Worm (Caenorhabditis elegans) whole organism, young adult: Measurements from ENCODE around the gene F22F4.5.

ENCODE experiments used
- Y53F4B.3 ChIP-seq: fragments of 200-800 bp; sonication (Bioruptor generic); IDR thresholded peaks from 2 replicates; pipeline ENCODE4 v1.3.6; 2022; ENCODE audit warnings: missing genetic modification reagents, missing genetic modification characterization, missing compliant biosample characterization
- dpl-1 ChIP-seq: fragments of 150-350 bp; optimal IDR thresholded peaks from 2 replicates; lab custom pipeline; 2014; ENCODE audit warnings: missing biosample characterization, missing genetic modification reagents, missing genetic modification characterization
- egl-18 ChIP-seq: fragments of 200-800 bp; sonication (Bioruptor generic); IDR thresholded peaks from 2 replicates; pipeline ENCODE4 v1.3.6; 2022; ENCODE audit warnings: missing genetic modification reagents, missing genetic modification characterization, missing compliant biosample characterization
- fkh-3 ChIP-seq: sonication (generic microtip); optimal IDR thresholded peaks from 2 replicates; lab custom pipeline; 2016; ENCODE audit warnings: mild to moderate bottlenecking, missing genetic modification characterization, missing compliant biosample characterization
- lin-26 ChIP-seq: fragments of 200-800 bp; sonication (Bioruptor generic); IDR thresholded peaks from 2 replicates; pipeline ENCODE4 v1.3.6; 2022; ENCODE audit warnings: missing genetic modification reagents, missing genetic modification characterization, missing compliant biosample characterization
- nfya-1 ChIP-seq: sonication (generic microtip); optimal IDR thresholded peaks from 2 replicates; lab custom pipeline; 2017; ENCODE audit warnings: antibody characterized with exemption, missing compliant biosample characterization, missing genetic modification characterization, borderline replicate concordance; ENCODE audit not compliant: insufficient read depth
- snpc-1.3 ChIP-seq: sonication (generic microtip); optimal IDR thresholded peaks from 2 replicates; lab custom pipeline; 2017; ENCODE audit warnings: missing genetic modification characterization, mild to moderate bottlenecking, missing compliant biosample characterization, antibody characterized with exemption, moderate library complexity, missing genotype, missing genetic modification reagents; ENCODE audit not compliant: insufficient read depth
- unc-62 ChIP-seq: fragments of 150-350 bp; optimal IDR thresholded peaks from 2 replicates; lab custom pipeline; 2014; ENCODE audit warnings: missing biosample characterization, missing genetic modification reagents, missing genetic modification characterization
- ztf-26 ChIP-seq: sonication (generic microtip); optimal IDR thresholded peaks from 2 replicates; lab custom pipeline; 2017; ENCODE audit warnings: missing genetic modification characterization, missing compliant biosample characterization

ce11 chrX:6019886-6020469 lies 27.3 kb upstream of the F22F4.5 start, which contains the start of gene C09B8.4:
- TF ChIP-seq Y53F4B.3 (GFP tag; lab: Robert Waterston, UW) (no peak), nfya-1 (tag; lab: Kevin White, UChicago) (no peak), unc-62 (GFP tag; lab: Kevin White, UChicago) (no peak), snpc-1.3 (tag; lab: Kevin White, UChicago) (no peak), fkh-3 (tag; lab: Kevin White, UChicago) (no peak), egl-18 (no peak), dpl-1 (GFP tag; lab: Kevin White, UChicago) (no peak), ztf-26 (tag; lab: Kevin White, UChicago) (no peak), lin-26 (no peak)
